Fruit fly (Drosophila melanogaster) whole organism, adult: ENCODE data around the gene Peritrophin-15a.

ENCODE experiments used
- CG11617 ChIP-seq: fragments of 200-800 bp; sonication (Bioruptor generic); optimal IDR thresholded peaks from 2 replicates; lab custom pipeline; 2017; ENCODE audit warnings: mild to moderate bottlenecking, missing biosample characterization, missing genetic modification reagents, missing genetic modification characterization
- CG12768 ChIP-seq: fragments of 200-800 bp; sonication (Bioruptor generic); optimal IDR thresholded peaks from 2 replicates; lab custom pipeline; 2017; ENCODE audit warnings: missing biosample characterization, missing genetic modification characterization, mild to moderate bottlenecking, moderate library complexity, missing genetic modification reagents
- CG14711 ChIP-seq: fragments of 200-800 bp; sonication (Bioruptor generic); optimal IDR thresholded peaks from 2 replicates; lab custom pipeline; 2018; ENCODE audit warnings: missing biosample characterization, mild to moderate bottlenecking, missing genetic modification characterization, moderate library complexity
- CG1620 ChIP-seq: fragments of 200-800 bp; sonication (Bioruptor generic); optimal IDR thresholded peaks from 2 replicates; lab custom pipeline; 2016; ENCODE audit warnings: missing biosample characterization, missing genetic modification characterization
- CG33017 ChIP-seq: fragments of 200-800 bp; sonication (Bioruptor generic); optimal IDR thresholded peaks from 2 replicates; lab custom pipeline; 2018; ENCODE audit warnings: missing biosample characterization, mild to moderate bottlenecking, missing genetic modification characterization, moderate library complexity
- CG5204 ChIP-seq: fragments of 200-800 bp; sonication (Bioruptor generic); optimal IDR thresholded peaks from 2 replicates; lab custom pipeline; 2016; ENCODE audit warnings: missing biosample characterization, missing genetic modification characterization
- CG7045 ChIP-seq: fragments of 200-800 bp; sonication (Bioruptor generic); optimal IDR thresholded peaks from 2 replicates; lab custom pipeline; 2017; ENCODE audit warnings: missing biosample characterization, mild to moderate bottlenecking, missing genetic modification characterization
- CG7101 ChIP-seq: fragments of 200-800 bp; sonication (Bioruptor generic); optimal IDR thresholded peaks from 2 replicates; lab custom pipeline; 2018; ENCODE audit warnings: missing biosample characterization, mild to moderate bottlenecking, missing genetic modification characterization, moderate library complexity
- Clk ChIP-seq: fragments of 200-800 bp; sonication (Bioruptor generic); optimal IDR thresholded peaks from 2 replicates; lab custom pipeline; 2017; ENCODE audit warnings: missing biosample characterization, missing genetic modification characterization
- Crg-1 ChIP-seq: fragments of 200-800 bp; sonication (Bioruptor generic); optimal IDR thresholded peaks from 2 replicates; lab custom pipeline; 2016; ENCODE audit warnings: missing biosample characterization, missing genetic modification characterization
- Hr96 ChIP-seq: fragments of 200-800 bp; sonication (Bioruptor generic); optimal IDR thresholded peaks from 2 replicates; lab custom pipeline; 2016; ENCODE audit warnings: missing biosample characterization, missing genetic modification characterization
- Mnt ChIP-seq: fragments of 200-800 bp; sonication (Bioruptor generic); optimal IDR thresholded peaks from 2 replicates; lab custom pipeline; 2016; ENCODE audit warnings: missing biosample characterization, mild to moderate bottlenecking, missing genetic modification characterization
- bab1 ChIP-seq: fragments of 200-800 bp; sonication (Bioruptor generic); optimal IDR thresholded peaks from 3 replicates; lab custom pipeline; 2019; ENCODE audit warnings: missing biosample characterization, mild to moderate bottlenecking, missing genetic modification characterization, moderate library complexity
- cic ChIP-seq: fragments of 200-800 bp; sonication (Bioruptor generic); optimal IDR thresholded peaks from 2 replicates; lab custom pipeline; 2017; ENCODE audit warnings: missing biosample characterization, mild to moderate bottlenecking, missing genetic modification characterization, moderate library complexity
- cnc ChIP-seq, 2 experiments: fragments of >200 bp; optimal IDR thresholded peaks; 2 replicates each; lab custom pipeline; 2017
- kay ChIP-seq: fragments of 200-800 bp; sonication (Bioruptor generic); peaks from one replicate; lab custom pipeline; 2016; ENCODE audit warnings: missing biosample characterization, missing genetic modification characterization, borderline replicate concordance
- ovo ChIP-seq: fragments of 200-800 bp; sonication (Bioruptor generic); optimal IDR thresholded peaks from 2 replicates; lab custom pipeline; 2016; ENCODE audit warnings: missing biosample characterization, missing genetic modification characterization
- pad ChIP-seq: fragments of 200-800 bp; sonication (Bioruptor generic); optimal IDR thresholded peaks from 3 replicates; lab custom pipeline; 2017; ENCODE audit warnings: missing biosample characterization, missing genetic modification characterization, mild to moderate bottlenecking, moderate library complexity, missing genetic modification reagents
- tj ChIP-seq: fragments of 200-800 bp; sonication (Bioruptor generic); optimal IDR thresholded peaks from 3 replicates; lab custom pipeline; 2017; ENCODE audit warnings: missing biosample characterization, mild to moderate bottlenecking, missing genetic modification characterization, moderate library complexity
- toe ChIP-seq: fragments of 200-800 bp; sonication (Bioruptor generic); optimal IDR thresholded peaks from 2 replicates; lab custom pipeline; 2016; ENCODE audit warnings: missing biosample characterization, missing genetic modification characterization

Peritrophin-15a gene

dm6 chr2L:8365701-8366643 is 29.9 kb downstream of the Peritrophin-15a start, which contains the start of gene Pp2A-29B:
Pp2A-29B (plus strand) TSS chr2L:8366038.
- TF ChIP-seq tj (GFP tag; lab: Kevin White, UChicago) (peak; percentile 34), Crg-1 (GFP tag; lab: Kevin White, UChicago) (peak; percentile 72), toe (GFP tag; lab: Kevin White, UChicago) (peak; percentile 86), CG7101 (peak; percentile 45), cic (peak; percentile 70), ovo (GFP tag; lab: Kevin White, UChicago) (peak; percentile 58), Hr96 (GFP tag; lab: Kevin White, UChicago) (peak; percentile 45), CG7045 (GFP tag; lab: Kevin White, UChicago) (no peak), CG12768 (no peak), CG33017 (tag; lab: Kevin White, UChicago) (peak; percentile 25), CG5204 (GFP tag; lab: Kevin White, UChicago) (no peak), Clk (GFP tag; lab: Kevin White, UChicago) (no peak), CG1620 (GFP tag; lab: Kevin White, UChicago) (peak; percentile 60), bab1 (GFP tag; lab: Kevin White, UChicago) (no peak), Mnt (GFP tag; lab: Kevin White, UChicago) (peak; percentile 45), kay (GFP tag; lab: Kevin White, UChicago) (peak; percentile 66), cnc (optimal IDR thresholded peaks at IDR 0.05; lab: Kevin White, UChicago) (no peak), CG11617 (GFP tag; lab: Kevin White, UChicago) (peak; percentile 37), pad (peak; percentile 27), CG14711 (peak; percentile 10)

dm6 chr2L:8364006-8364956 is 31.6 kb downstream of the Peritrophin-15a start, which contains the start of the genes RpS13 and CSN8:
RpS13 (minus strand) TSS chr2L:8364662.
CSN8 (plus strand) TSS chr2L:8364855.
- peak; percentile 72 for TF ChIP-seq CG14711
- peak; percentile 96 for TF ChIP-seq Mnt (GFP tag; lab: Kevin White, UChicago)
- TF ChIP-seq CG33017 (tag; lab: Kevin White, UChicago): no peak
- TF ChIP-seq CG7045 (GFP tag; lab: Kevin White, UChicago): no peak
- no peak for TF ChIP-seq Clk (GFP tag; lab: Kevin White, UChicago)
- TF ChIP-seq toe (GFP tag; lab: Kevin White, UChicago): peak; percentile 54
- TF ChIP-seq CG5204 (GFP tag; lab: Kevin White, UChicago): no peak
- peak; percentile 46 for TF ChIP-seq CG11617 (GFP tag; lab: Kevin White, UChicago)
- TF ChIP-seq bab1 (GFP tag; lab: Kevin White, UChicago): peak; percentile 51
- peak; percentile 37 for TF ChIP-seq cic
- peak; percentile 37 for TF ChIP-seq pad
- TF ChIP-seq ovo (GFP tag; lab: Kevin White, UChicago): no peak
- TF ChIP-seq CG7101: peak; percentile 46
- TF ChIP-seq tj (GFP tag; lab: Kevin White, UChicago): no peak
- no peak for TF ChIP-seq cnc (optimal IDR thresholded peaks at IDR 0.05; lab: Kevin White, UChicago)
- TF ChIP-seq Hr96 (GFP tag; lab: Kevin White, UChicago): peak; percentile 19
- no peak for TF ChIP-seq Crg-1 (GFP tag; lab: Kevin White, UChicago)
- TF ChIP-seq kay (GFP tag; lab: Kevin White, UChicago): no peak
- peak; percentile 28 for TF ChIP-seq CG1620 (GFP tag; lab: Kevin White, UChicago)
- TF ChIP-seq CG12768: no peak

- TF ChIP-seq cnc (optimal IDR thresholded peaks at IDR 0.05; lab: Kevin White, UChicago) (no peak), pad (peak; percentile 6), CG11617 (GFP tag; lab: Kevin White, UChicago) (peak; percentile 48)
These were observed 33.0 kb downstream of the Peritrophin-15a start for dm6 chr2L:8362955-8363285.

dm6 chr2L:8362273-8362954 is 33.5 kb downstream of the Peritrophin-15a start, which contains the start of gene CG7627:
CG7627 (minus strand) TSS chr2L:8362469.
- TF ChIP-seq CG1620 (GFP tag; lab: Kevin White, UChicago): peak; percentile 64
- peak; percentile 81 for TF ChIP-seq CG11617 (GFP tag; lab: Kevin White, UChicago)
- TF ChIP-seq Crg-1 (GFP tag; lab: Kevin White, UChicago): peak; percentile 62
- TF ChIP-seq ovo (GFP tag; lab: Kevin White, UChicago): peak; percentile 24
- peak; percentile 39 for TF ChIP-seq CG33017 (tag; lab: Kevin White, UChicago)
- peak; percentile 60 for TF ChIP-seq CG14711
- TF ChIP-seq cnc (optimal IDR thresholded peaks at IDR 0.05; lab: Kevin White, UChicago): no peak
- TF ChIP-seq Clk (GFP tag; lab: Kevin White, UChicago): peak; percentile 54
- TF ChIP-seq Mnt (GFP tag; lab: Kevin White, UChicago): peak; percentile 82
- peak; percentile 69 for TF ChIP-seq CG7045 (GFP tag; lab: Kevin White, UChicago)
- peak; percentile 66 for TF ChIP-seq bab1 (GFP tag; lab: Kevin White, UChicago)
- peak; percentile 69 for TF ChIP-seq toe (GFP tag; lab: Kevin White, UChicago)
- TF ChIP-seq tj (GFP tag; lab: Kevin White, UChicago): no peak
- peak; percentile 72 for TF ChIP-seq kay (GFP tag; lab: Kevin White, UChicago)
- peak; percentile 85 for TF ChIP-seq Hr96 (GFP tag; lab: Kevin White, UChicago)
- peak; percentile 65 for TF ChIP-seq CG5204 (GFP tag; lab: Kevin White, UChicago)
- TF ChIP-seq pad: peak; percentile 54
- peak; percentile 76 for TF ChIP-seq cic
- peak; percentile 73 for TF ChIP-seq CG12768
- peak; percentile 79 for TF ChIP-seq CG7101
